Worm (Caenorhabditis elegans) whole organism, mixed stage, embryonic: ENCODE results near the gene oac-10.
A peak's percentile ranks its signal among the peaks of the same experiment; 100 is the strongest.

Experiments used
- M03D4.4 ChIP-seq: sonication (generic microtip); optimal IDR thresholded peaks from 2 replicates; lab custom pipeline; 2017; ENCODE audit warnings: mild to moderate bottlenecking, missing genetic modification characterization, missing compliant biosample characterization
- bed-3 ChIP-seq: fragments of 200-800 bp; sonication (Bioruptor generic); optimal IDR thresholded peaks from 3 replicates; lab custom pipeline; 2018; ENCODE audit warnings: mild to moderate bottlenecking, missing genetic modification characterization, moderate library complexity, missing compliant biosample characterization
- blmp-1 ChIP-seq: fragments of 150-350 bp; optimal IDR thresholded peaks from 2 replicates; lab custom pipeline; 2014; ENCODE audit warnings: missing biosample characterization, missing genetic modification characterization
- ceh-39 ChIP-seq: fragments of 150-350 bp; optimal IDR thresholded peaks from 2 replicates; lab custom pipeline; 2014; ENCODE audit warnings: missing biosample characterization, missing genetic modification characterization
- ceh-43 ChIP-seq: fragments of 200-800 bp; sonication (Bioruptor generic); optimal IDR thresholded peaks from 2 replicates; lab custom pipeline; 2018; ENCODE audit warnings: mild to moderate bottlenecking, missing genetic modification characterization, moderate library complexity, missing compliant biosample characterization
- ceh-83 ChIP-seq: fragments of 200-800 bp; sonication (Bioruptor generic); optimal IDR thresholded peaks from 2 replicates; lab custom pipeline; 2018; ENCODE audit warnings: mild to moderate bottlenecking, missing genetic modification characterization, missing compliant biosample characterization
- ces-1 ChIP-seq: fragments of 150-350 bp; optimal IDR thresholded peaks from 2 replicates; lab custom pipeline; 2014; ENCODE audit warnings: missing biosample characterization, missing genetic modification reagents, missing genetic modification characterization
- cnd-1 ChIP-seq: fragments of 200-800 bp; sonication (Bioruptor generic); optimal IDR thresholded peaks from 2 replicates; lab custom pipeline; 2018; ENCODE audit warnings: mild to moderate bottlenecking, missing genetic modification characterization, missing compliant biosample characterization
- drap-1 ChIP-seq: fragments of 200-800 bp; sonication (Bioruptor generic); optimal IDR thresholded peaks from 3 replicates; lab custom pipeline; 2018; ENCODE audit warnings: mild to moderate bottlenecking, missing genetic modification characterization, missing compliant biosample characterization
- elt-1 ChIP-seq: sonication (generic microtip); optimal IDR thresholded peaks from 2 replicates; lab custom pipeline; 2017; ENCODE audit warnings: missing genetic modification characterization, mild to moderate bottlenecking, missing compliant biosample characterization, antibody characterized with exemption, moderate library complexity, borderline replicate concordance; ENCODE audit not compliant: insufficient read depth
- elt-3 ChIP-seq: fragments of 150-350 bp; optimal IDR thresholded peaks from 2 replicates; lab custom pipeline; 2014; ENCODE audit warnings: missing biosample characterization, missing genetic modification characterization
- flh-1 ChIP-seq: fragments of 200-800 bp; sonication (Bioruptor generic); optimal IDR thresholded peaks from 2 replicates; lab custom pipeline; 2018; ENCODE audit warnings: mild to moderate bottlenecking, missing genetic modification characterization, moderate library complexity, missing compliant biosample characterization
- ham-2 ChIP-seq: fragments of 200-800 bp; sonication (Bioruptor generic); optimal IDR thresholded peaks from 2 replicates; lab custom pipeline; 2018; ENCODE audit warnings: mild to moderate bottlenecking, missing genetic modification characterization, missing compliant biosample characterization
- hlh-1 ChIP-seq: fragments of 150-350 bp; optimal IDR thresholded peaks from 2 replicates; lab custom pipeline; 2014; ENCODE audit warnings: missing biosample characterization, missing genetic modification reagents, missing genetic modification characterization
- lin-13 ChIP-seq: fragments of 150-350 bp; optimal IDR thresholded peaks from 2 replicates; lab custom pipeline; 2014; ENCODE audit warnings: missing biosample characterization, missing genetic modification characterization
- lin-32 ChIP-seq: fragments of 200-800 bp; sonication (Bioruptor generic); optimal IDR thresholded peaks from 2 replicates; lab custom pipeline; 2018; ENCODE audit warnings: mild to moderate bottlenecking, missing genetic modification characterization, missing compliant biosample characterization
- lsy-2 ChIP-seq: fragments of 150-350 bp; optimal IDR thresholded peaks from 2 replicates; lab custom pipeline; 2014; ENCODE audit warnings: missing biosample characterization, missing genetic modification characterization
- mab-5 ChIP-seq: fragments of 150-350 bp; optimal IDR thresholded peaks from 2 replicates; lab custom pipeline; 2014; ENCODE audit warnings: missing biosample characterization, missing genetic modification characterization
- mep-1 ChIP-seq: fragments of 150-350 bp; optimal IDR thresholded peaks from 2 replicates; lab custom pipeline; 2017; ENCODE audit warnings: missing biosample characterization, missing genetic modification reagents, missing genetic modification characterization, inconsistent platforms
- mls-2 ChIP-seq: sonication (generic microtip); optimal IDR thresholded peaks from 2 replicates; lab custom pipeline; 2016; ENCODE audit warnings: mild to moderate bottlenecking, missing genetic modification characterization, moderate library complexity, missing compliant biosample characterization
- nhr-12 ChIP-seq: fragments of 150-350 bp; optimal IDR thresholded peaks from 2 replicates; lab custom pipeline; 2014; ENCODE audit warnings: missing biosample characterization, missing genetic modification characterization
- nhr-2 ChIP-seq: fragments of 150-350 bp; optimal IDR thresholded peaks from 2 replicates; lab custom pipeline; 2014; ENCODE audit warnings: missing biosample characterization, missing genetic modification characterization
- nhr-237 ChIP-seq: fragments of 150-350 bp; optimal IDR thresholded peaks from 2 replicates; lab custom pipeline; 2014; ENCODE audit warnings: missing biosample characterization, missing genetic modification characterization
- nhr-28 ChIP-seq: fragments of 150-350 bp; optimal IDR thresholded peaks from 2 replicates; lab custom pipeline; 2014; ENCODE audit warnings: missing biosample characterization, missing genetic modification characterization
- nhr-76 ChIP-seq: sonication (generic microtip); optimal IDR thresholded peaks from 2 replicates; lab custom pipeline; 2017; ENCODE audit warnings: missing biosample characterization, missing genetic modification characterization
- pha-4 ChIP-seq: fragments of 150-350 bp; optimal IDR thresholded peaks from 2 replicates; lab custom pipeline; 2018; ENCODE audit warnings: missing biosample characterization, missing genetic modification reagents, missing genetic modification characterization
- sem-2 ChIP-seq: fragments of 200-800 bp; sonication (Bioruptor generic); optimal IDR thresholded peaks from 2 replicates; lab custom pipeline; 2018; ENCODE audit warnings: mild to moderate bottlenecking, missing genetic modification characterization, missing compliant biosample characterization
- snpc-4 ChIP-seq: fragments of 150-350 bp; optimal IDR thresholded peaks from 2 replicates; lab custom pipeline; 2014; ENCODE audit warnings: missing biosample characterization, missing genetic modification characterization
- sptf-1 ChIP-seq: sonication (generic microtip); optimal IDR thresholded peaks from 2 replicates; lab custom pipeline; 2017; ENCODE audit warnings: mild to moderate bottlenecking, missing genetic modification characterization, moderate library complexity, missing compliant biosample characterization
- tbx-8 ChIP-seq: fragments of 200-800 bp; sonication (Bioruptor generic); optimal IDR thresholded peaks from 2 replicates; lab custom pipeline; 2018; ENCODE audit warnings: mild to moderate bottlenecking, missing genetic modification characterization, moderate library complexity, missing compliant biosample characterization
- unc-120 ChIP-seq: sonication (generic microtip); optimal IDR thresholded peaks from 2 replicates; lab custom pipeline; 2017; ENCODE audit warnings: missing genetic modification characterization, missing compliant biosample characterization; ENCODE audit not compliant: poor library complexity, severe bottlenecking
- unc-39 ChIP-seq: fragments of 150-350 bp; optimal IDR thresholded peaks from 2 replicates; lab custom pipeline; 2014; ENCODE audit warnings: missing biosample characterization, missing genetic modification characterization
- unc-62 ChIP-seq: fragments of 150-350 bp; optimal IDR thresholded peaks from 2 replicates; lab custom pipeline; 2014; ENCODE audit warnings: missing biosample characterization, missing genetic modification reagents, missing genetic modification characterization
- zip-8 ChIP-seq: fragments of 150-350 bp; optimal IDR thresholded peaks from 2 replicates; lab custom pipeline; 2014; ENCODE audit warnings: missing biosample characterization, missing genetic modification characterization
- ztf-11 ChIP-seq: fragments of 150-350 bp; optimal IDR thresholded peaks from 2 replicates; lab custom pipeline; 2014; ENCODE audit warnings: missing biosample characterization, missing genetic modification characterization

Gene oac-10

DNA sequence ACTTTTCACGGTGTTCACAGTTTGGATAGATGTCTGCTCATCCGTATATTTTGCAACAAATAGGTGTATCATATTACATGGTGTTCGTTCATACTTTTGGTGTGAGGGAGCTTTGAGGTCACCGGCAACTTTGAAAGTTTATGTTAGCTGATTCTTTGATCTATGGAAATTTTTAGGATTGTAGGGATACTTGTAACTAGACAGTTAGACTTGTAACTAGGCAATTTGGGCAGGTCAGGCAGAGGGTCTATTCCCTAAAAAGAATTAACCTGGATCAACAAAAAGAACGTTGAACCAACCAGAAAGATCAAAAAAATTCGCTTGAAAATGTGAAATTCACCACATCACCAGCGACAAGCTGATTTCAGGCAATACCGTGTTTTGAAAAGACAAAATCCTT lies 24.2 kb downstream of the oac-10 start:
- TF ChIP-seq bed-3 (GFP tag; lab: Kevin White, UChicago) (no peak), zip-8 (tag; lab: Kevin White, UChicago) (no peak), ceh-39 (tag; lab: Kevin White, UChicago) (no peak), nhr-12 (tag; lab: Kevin White, UChicago) (no peak), tbx-8 (no peak), elt-3 (tag; lab: Kevin White, UChicago) (no peak), unc-62 (GFP tag; lab: Kevin White, UChicago) (no peak), ztf-11 (tag; lab: Kevin White, UChicago) (no peak), mls-2 (tag; lab: Kevin White, UChicago) (no peak), ceh-83 (GFP tag; lab: Kevin White, UChicago) (no peak), sptf-1 (tag; lab: Kevin White, UChicago) (no peak), flh-1 (GFP tag; lab: Kevin White, UChicago) (no peak)

DNA sequence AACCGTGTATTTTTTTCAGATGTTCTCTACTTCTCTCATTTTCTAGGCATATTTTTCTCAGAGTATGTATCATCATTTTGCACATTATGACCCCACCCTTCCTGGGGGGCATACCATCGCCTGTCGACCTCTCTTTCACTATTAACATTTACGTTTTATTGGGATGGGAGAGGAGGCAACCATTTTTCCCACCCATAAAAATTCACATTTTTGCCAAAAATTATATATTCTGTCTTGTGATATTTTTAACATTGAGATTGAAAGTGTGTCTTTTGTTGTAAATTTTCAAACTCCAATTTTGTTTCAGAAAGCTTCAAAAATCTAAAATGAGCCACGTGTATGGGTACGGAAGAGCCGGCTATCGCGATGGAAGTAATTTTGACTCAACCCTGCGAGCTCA lies 25.1 kb downstream of the oac-10 start, which contains the start of gene F53C3.7:
Gene F53C3.7 (plus strand): TSS at position 301 of the 400 bp plus-strand sequence.
- TF ChIP-seq bed-3 (GFP tag; lab: Kevin White, UChicago) = no peak
- no peak for TF ChIP-seq flh-1 (GFP tag; lab: Kevin White, UChicago)
- no peak for TF ChIP-seq pha-4 (tag; lab: Kevin White, UChicago)
- no peak for TF ChIP-seq unc-62 (GFP tag; lab: Kevin White, UChicago)
- no peak for TF ChIP-seq blmp-1 (tag; lab: Kevin White, UChicago)
- TF ChIP-seq nhr-12 (tag; lab: Kevin White, UChicago) = no peak
- no peak for TF ChIP-seq unc-39 (tag; lab: Kevin White, UChicago)
- TF ChIP-seq unc-120 = no peak
- no peak for TF ChIP-seq ham-2
- TF ChIP-seq cnd-1 (tag; lab: Kevin White, UChicago) = no peak
- no peak for TF ChIP-seq ztf-11 (tag; lab: Kevin White, UChicago)
- TF ChIP-seq drap-1 = no peak
- no peak for TF ChIP-seq elt-1 (tag; lab: Kevin White, UChicago)
- no peak for TF ChIP-seq mls-2 (tag; lab: Kevin White, UChicago)
- TF ChIP-seq lin-13 (tag; lab: Kevin White, UChicago) = no peak
- no peak for TF ChIP-seq lsy-2 (tag; lab: Kevin White, UChicago)
- no peak for TF ChIP-seq nhr-76
- no peak for TF ChIP-seq nhr-2
- TF ChIP-seq zip-8 (tag; lab: Kevin White, UChicago) = no peak

ce11 chrII:3896920-3897319 lies 27.2 kb downstream of the oac-10 start:
- TF ChIP-seq drap-1 (no peak), unc-39 (tag; lab: Kevin White, UChicago) (no peak), mls-2 (tag; lab: Kevin White, UChicago) (peak; percentile 10), ham-2 (peak; percentile 22), nhr-76 (no peak), tbx-8 (no peak), ces-1 (GFP tag; lab: Kevin White, UChicago) (peak; percentile 88), ceh-39 (tag; lab: Kevin White, UChicago) (peak; percentile 37), pha-4 (tag; lab: Kevin White, UChicago) (peak; percentile 38), nhr-237 (tag; lab: Kevin White, UChicago) (peak; percentile 69), unc-120 (peak; percentile 54), flh-1 (GFP tag; lab: Kevin White, UChicago) (no peak), elt-3 (tag; lab: Kevin White, UChicago) (peak; percentile 34), cnd-1 (tag; lab: Kevin White, UChicago) (no peak), lsy-2 (tag; lab: Kevin White, UChicago) (peak; percentile 14), hlh-1 (tag; lab: Kevin White, UChicago) (peak; percentile 72), unc-62 (GFP tag; lab: Kevin White, UChicago) (peak; percentile 24)
- TF ChIP-seq, all 35 proteins: peak for 11

ce11 chrII:3897758-3898494 lies 28.2 kb downstream of the oac-10 start, which contains the start of gene F53C3.6:
Gene F53C3.6, plus strand, starts transcription at chrII:3898142.
- TF ChIP-seq nhr-76 = no peak
- no peak for TF ChIP-seq lin-13 (tag; lab: Kevin White, UChicago)
- no peak for TF ChIP-seq nhr-28 (tag; lab: Kevin White, UChicago)
- no peak for TF ChIP-seq lsy-2 (tag; lab: Kevin White, UChicago)
- peak; percentile 29 for TF ChIP-seq nhr-2
- no peak for TF ChIP-seq bed-3 (GFP tag; lab: Kevin White, UChicago)
- no peak for TF ChIP-seq M03D4.4 (tag; lab: Kevin White, UChicago)
- TF ChIP-seq unc-39 (tag; lab: Kevin White, UChicago) = no peak
- no peak for TF ChIP-seq mep-1 (tag; lab: Kevin White, UChicago)
- peak; percentile 23 for TF ChIP-seq nhr-237 (tag; lab: Kevin White, UChicago)
- TF ChIP-seq lin-32 (GFP tag; lab: Kevin White, UChicago) = no peak
- TF ChIP-seq nhr-12 (tag; lab: Kevin White, UChicago) = no peak
- no peak for TF ChIP-seq ceh-39 (tag; lab: Kevin White, UChicago)
- TF ChIP-seq tbx-8 = no peak
- no peak for TF ChIP-seq blmp-1 (tag; lab: Kevin White, UChicago)
- TF ChIP-seq hlh-1 (tag; lab: Kevin White, UChicago) = no peak
- TF ChIP-seq cnd-1 (tag; lab: Kevin White, UChicago) = no peak
- TF ChIP-seq sem-2 (GFP tag; lab: Kevin White, UChicago) = no peak
- no peak for TF ChIP-seq elt-3 (tag; lab: Kevin White, UChicago)
- TF ChIP-seq zip-8 (tag; lab: Kevin White, UChicago) = peak; percentile 64
- TF ChIP-seq unc-62 (GFP tag; lab: Kevin White, UChicago) = peak; percentile 81
- no peak for TF ChIP-seq mls-2 (tag; lab: Kevin White, UChicago)
- TF ChIP-seq mab-5 (tag; lab: Kevin White, UChicago) = no peak
- no peak for TF ChIP-seq pha-4 (tag; lab: Kevin White, UChicago)
- TF ChIP-seq drap-1 = no peak
- peak; percentile 94 for TF ChIP-seq ces-1 (GFP tag; lab: Kevin White, UChicago)
- TF ChIP-seq snpc-4 (tag; lab: Kevin White, UChicago) = no peak
- TF ChIP-seq unc-120 = no peak
- no peak for TF ChIP-seq ham-2
- no peak for TF ChIP-seq ztf-11 (tag; lab: Kevin White, UChicago)
- no peak for TF ChIP-seq flh-1 (GFP tag; lab: Kevin White, UChicago)
- TF ChIP-seq ceh-83 (GFP tag; lab: Kevin White, UChicago) = peak; percentile 48
- no peak for TF ChIP-seq elt-1 (tag; lab: Kevin White, UChicago)
- no peak for TF ChIP-seq ceh-43 (GFP tag; lab: Kevin White, UChicago)
